Worm (Caenorhabditis elegans) whole organism, early embryonic: ENCODE data around the gene unc-26.

Experiments
- B0310.2 ChIP-seq: sonication (generic microtip); optimal IDR thresholded peaks from 2 replicates; lab custom pipeline; 2016; ENCODE audit warnings: mild to moderate bottlenecking, missing genetic modification characterization, missing compliant biosample characterization
- F13C5.2 ChIP-seq: sonication (generic microtip); optimal IDR thresholded peaks from 2 replicates; lab custom pipeline; 2017; ENCODE audit warnings: mild to moderate bottlenecking, missing genetic modification characterization, inconsistent platforms, missing compliant biosample characterization
- aly-1 ChIP-seq: sonication (generic microtip); optimal IDR thresholded peaks from 2 replicates; lab custom pipeline; 2016; ENCODE audit warnings: missing genetic modification characterization, missing compliant biosample characterization
- ama-1 ChIP-seq: fragments of 150-350 bp; optimal IDR thresholded peaks from 2 replicates; lab custom pipeline; 2014
- ceh-13 ChIP-seq: fragments of 200-800 bp; sonication (Bioruptor generic); optimal IDR thresholded peaks from 2 replicates; lab custom pipeline; 2018; ENCODE audit warnings: mild to moderate bottlenecking, missing genetic modification characterization, missing compliant biosample characterization
- ceh-36 ChIP-seq: sonication (generic microtip); optimal IDR thresholded peaks from 2 replicates; lab custom pipeline; 2016; ENCODE audit warnings: missing genetic modification characterization, inconsistent platforms, missing compliant biosample characterization
- ets-7 ChIP-seq: sonication (generic microtip); optimal IDR thresholded peaks from 2 replicates; lab custom pipeline; 2016; ENCODE audit warnings: missing genotype, missing genetic modification characterization, missing compliant biosample characterization
- flt-1 ChIP-seq: fragments of 200-800 bp; sonication (Bioruptor generic); IDR thresholded peaks from 2 replicates; pipeline ENCODE4 v1.3.6; 2022; ENCODE audit warnings: missing genetic modification characterization, missing compliant biosample characterization
- hmbx-1 ChIP-seq: sonication (generic microtip); optimal IDR thresholded peaks from 2 replicates; lab custom pipeline; 2016; ENCODE audit warnings: mild to moderate bottlenecking, missing genetic modification characterization, missing compliant biosample characterization
- hmg-4 ChIP-seq: fragments of 200-800 bp; sonication (Bioruptor generic); optimal IDR thresholded peaks from 2 replicates; lab custom pipeline; 2018; ENCODE audit warnings: mild to moderate bottlenecking, missing genetic modification characterization, missing compliant biosample characterization
- hnd-1 ChIP-seq: sonication (generic microtip); optimal IDR thresholded peaks from 2 replicates; lab custom pipeline; 2016; ENCODE audit warnings: missing genetic modification characterization, missing compliant biosample characterization
- pes-1 ChIP-seq: fragments of 200-800 bp; sonication (Bioruptor generic); IDR thresholded peaks from 2 replicates; pipeline ENCODE4 v1.3.6; 2022; ENCODE audit warnings: missing genetic modification reagents, missing genetic modification characterization, missing compliant biosample characterization
- scrt-1 ChIP-seq: fragments of 200-800 bp; sonication (Bioruptor generic); IDR thresholded peaks from 2 replicates; pipeline ENCODE4 v1.3.6; 2022; ENCODE audit warnings: missing genetic modification characterization, missing compliant biosample characterization
- sea-1 ChIP-seq: fragments of 200-800 bp; sonication (Bioruptor generic); conservative IDR thresholded peaks from 2 replicates; pipeline ENCODE4 v1.3.6; 2022; ENCODE audit warnings: missing genetic modification characterization, missing compliant biosample characterization
- tbx-11 ChIP-seq: fragments of 200-800 bp; sonication (Bioruptor generic); IDR thresholded peaks from 2 replicates; pipeline ENCODE4 v1.3.6; 2022; ENCODE audit warnings: missing genetic modification characterization, missing compliant biosample characterization
- tbx-37 ChIP-seq: fragments of 200-800 bp; sonication (Bioruptor generic); conservative IDR thresholded peaks from 2 replicates; pipeline ENCODE4 v1.3.6; 2022; ENCODE audit warnings: missing genetic modification reagents, missing genetic modification characterization, missing compliant biosample characterization
- tra-4 ChIP-seq: sonication (generic microtip); optimal IDR thresholded peaks from 2 replicates; lab custom pipeline; 2017; ENCODE audit warnings: missing genetic modification characterization, missing compliant biosample characterization

unc-26 gene

ce11 chrIV:13289321-13289720 is 17.0 kb upstream of the unc-26 start, which contains the start of gene Y67H2A.10:
Gene Y67H2A.10, minus strand, starts transcription at chrIV:13289504.
- no peak for TF ChIP-seq tbx-11 (GFP tag; lab: Robert Waterston, UW)
- 0 out of 2 replicates have a peak, but pooled peaks have one; percentile 27 for TF ChIP-seq tbx-37
- 0 out of 2 replicates have a peak, but pooled peaks have one; percentile 9 for TF ChIP-seq pes-1 (GFP tag; lab: Robert Waterston, UW)
- TF ChIP-seq ceh-13 (GFP tag; lab: Kevin White, UChicago): no peak
- TF ChIP-seq F13C5.2 (tag; lab: Kevin White, UChicago): peak; percentile 42

- TF ChIP-seq hmbx-1 (tag; lab: Kevin White, UChicago) (no peak), sea-1 (GFP tag; lab: Robert Waterston, UW) (no peak), F13C5.2 (tag; lab: Kevin White, UChicago) (no peak), hnd-1 (tag; lab: Kevin White, UChicago) (no peak), scrt-1 (GFP tag; lab: Robert Waterston, UW) (no peak)
Observed at ce11 chrIV:13282778-13283177, 10.5 kb upstream of the unc-26 start, which contains the start of gene cpsf-3. Gene cpsf-3, minus strand, starts transcription at chrIV:13282878.

- no peak for TF ChIP-seq ceh-13 (GFP tag; lab: Kevin White, UChicago)
- TF ChIP-seq flt-1 (GFP tag; lab: Robert Waterston, UW): no peak
- TF ChIP-seq hmbx-1 (tag; lab: Kevin White, UChicago): no peak
- no peak for TF ChIP-seq tbx-11 (GFP tag; lab: Robert Waterston, UW)
- no peak for TF ChIP-seq B0310.2 (tag; lab: Kevin White, UChicago)
- no peak for TF ChIP-seq scrt-1 (GFP tag; lab: Robert Waterston, UW)
- TF ChIP-seq ets-7 (tag; lab: Kevin White, UChicago): no peak
- no peak for TF ChIP-seq pes-1 (GFP tag; lab: Robert Waterston, UW)
- TF ChIP-seq tbx-37: no peak
- TF ChIP-seq F13C5.2 (tag; lab: Kevin White, UChicago): no peak
- TF ChIP-seq sea-1 (GFP tag; lab: Robert Waterston, UW): no peak
- no peak for TF ChIP-seq ama-1 (lab: Kevin White, UChicago)
- no peak for TF ChIP-seq hnd-1 (tag; lab: Kevin White, UChicago)
- TF ChIP-seq tra-4 (tag; lab: Kevin White, UChicago): no peak
- no peak for TF ChIP-seq aly-1 (tag; lab: Kevin White, UChicago)
- no peak for TF ChIP-seq ceh-36 (tag; lab: Kevin White, UChicago)
- TF ChIP-seq hmg-4: no peak
Observed at ce11 chrIV:13268385-13268784, 3.9 kb downstream of the unc-26 start.

ce11 chrIV:13262849-13263248 is 9.5 kb downstream of the unc-26 start:
- TF ChIP-seq tbx-37: peak; percentile 40; the same call in 1 of the 2 replicates

ce11 chrIV:13261778-13262177 is 10.5 kb downstream of the unc-26 start:
- no peak for TF ChIP-seq tra-4 (tag; lab: Kevin White, UChicago)
- no peak for TF ChIP-seq scrt-1 (GFP tag; lab: Robert Waterston, UW)
- TF ChIP-seq ets-7 (tag; lab: Kevin White, UChicago): no peak
- no peak for TF ChIP-seq ceh-36 (tag; lab: Kevin White, UChicago)

ce11 chrIV:13258872-13259271 is 13.4 kb downstream of the unc-26 start, which contains the start of gene JC8.16:
Gene JC8.16, plus strand, starts transcription at chrIV:13259172.
- TF ChIP-seq flt-1 (GFP tag; lab: Robert Waterston, UW): no peak
- TF ChIP-seq scrt-1 (GFP tag; lab: Robert Waterston, UW): no peak
- TF ChIP-seq hmbx-1 (tag; lab: Kevin White, UChicago): no peak
- TF ChIP-seq ceh-13 (GFP tag; lab: Kevin White, UChicago): no peak
- TF ChIP-seq pes-1 (GFP tag; lab: Robert Waterston, UW): no peak
- no peak for TF ChIP-seq tra-4 (tag; lab: Kevin White, UChicago)
- TF ChIP-seq ceh-36 (tag; lab: Kevin White, UChicago): no peak
- no peak for TF ChIP-seq F13C5.2 (tag; lab: Kevin White, UChicago)
- TF ChIP-seq aly-1 (tag; lab: Kevin White, UChicago): no peak
- TF ChIP-seq hnd-1 (tag; lab: Kevin White, UChicago): no peak
- no peak for TF ChIP-seq tbx-37
- TF ChIP-seq hmg-4: no peak
- no peak for TF ChIP-seq ets-7 (tag; lab: Kevin White, UChicago)
- TF ChIP-seq ama-1 (lab: Kevin White, UChicago): no peak
- TF ChIP-seq tbx-11 (GFP tag; lab: Robert Waterston, UW): no peak

- TF ChIP-seq B0310.2 (tag; lab: Kevin White, UChicago) (no peak), ama-1 (lab: Kevin White, UChicago) (no peak), hmg-4 (no peak), ceh-13 (GFP tag; lab: Kevin White, UChicago) (no peak)
Observed at ce11 chrIV:13255886-13256285, 16.4 kb downstream of the unc-26 start, which contains the start of gene bus-12. Gene bus-12, plus strand, starts transcription at chrIV:13256186.

- TF ChIP-seq sea-1 (GFP tag; lab: Robert Waterston, UW): no peak
- TF ChIP-seq pes-1 (GFP tag; lab: Robert Waterston, UW): no peak
- no peak for TF ChIP-seq flt-1 (GFP tag; lab: Robert Waterston, UW)
- TF ChIP-seq B0310.2 (tag; lab: Kevin White, UChicago): no peak
- no peak for TF ChIP-seq ceh-13 (GFP tag; lab: Kevin White, UChicago)
- TF ChIP-seq ama-1 (lab: Kevin White, UChicago): no peak
- no peak for TF ChIP-seq scrt-1 (GFP tag; lab: Robert Waterston, UW)
- TF ChIP-seq hmbx-1 (tag; lab: Kevin White, UChicago): no peak
- TF ChIP-seq tbx-11 (GFP tag; lab: Robert Waterston, UW): no peak
- no peak for TF ChIP-seq tbx-37
- no peak for TF ChIP-seq hnd-1 (tag; lab: Kevin White, UChicago)
- TF ChIP-seq hmg-4: no peak
- TF ChIP-seq F13C5.2 (tag; lab: Kevin White, UChicago): no peak
- TF ChIP-seq ceh-36 (tag; lab: Kevin White, UChicago): no peak
Observed at ce11 chrIV:13253841-13254240, 18.5 kb downstream of the unc-26 start, which contains the start of gene ttr-45. Gene ttr-45, plus strand, starts transcription at chrIV:13254225.
